Fruit fly (Drosophila melanogaster) whole organism, embryonic: ENCODE data around the gene Gale.
A peak's percentile ranks its signal among the peaks of the same experiment; 100 is the strongest.

Source experiments
- Aef1 ChIP-seq: fragments of 200-800 bp; sonication (Bioruptor generic); IDR thresholded peaks from 3 replicates; pipeline ENCODE4 v1.3.6; 2022; ENCODE audit warnings: missing biosample characterization, missing genetic modification characterization
- Bdp1 ChIP-seq: fragments of 200-800 bp; sonication (Bioruptor generic); optimal IDR thresholded peaks from 3 replicates; lab custom pipeline; 2016; ENCODE audit warnings: missing biosample characterization, missing genetic modification characterization
- BtbVII ChIP-seq: fragments of 200-800 bp; sonication (Bioruptor generic); optimal IDR thresholded peaks from 3 replicates; lab custom pipeline; 2017; ENCODE audit warnings: missing biosample characterization, mild to moderate bottlenecking, missing genetic modification characterization
- CG10462 ChIP-seq: fragments of 200-800 bp; sonication (Bioruptor generic); optimal IDR thresholded peaks from 2 replicates; lab custom pipeline; 2016; ENCODE audit warnings: missing biosample characterization, missing genetic modification characterization
- CG10565 ChIP-seq: fragments of 200-800 bp; sonication (Bioruptor generic); optimal IDR thresholded peaks from 3 replicates; lab custom pipeline; 2016; ENCODE audit warnings: missing biosample characterization, mild to moderate bottlenecking, missing genetic modification characterization
- CG11398 ChIP-seq: fragments of 200-800 bp; sonication (Bioruptor generic); optimal IDR thresholded peaks from 2 replicates; lab custom pipeline; 2016; ENCODE audit warnings: missing biosample characterization, missing genetic modification characterization
- CG11696 ChIP-seq: fragments of 200-800 bp; sonication (Bioruptor generic); IDR thresholded peaks from 2 replicates; pipeline ENCODE4 v1.3.6; 2022; ENCODE audit warnings: missing biosample characterization, missing genetic modification characterization
- CG11723 ChIP-seq: fragments of 200-800 bp; sonication (Bioruptor generic); optimal IDR thresholded peaks from 2 replicates; lab custom pipeline; 2017; ENCODE audit warnings: missing biosample characterization, mild to moderate bottlenecking, missing genetic modification characterization
- CG1233 ChIP-seq: fragments of 200-800 bp; sonication (Bioruptor generic); optimal IDR thresholded peaks from 4 replicates; lab custom pipeline; 2018; ENCODE audit warnings: missing biosample characterization, mild to moderate bottlenecking, missing genetic modification characterization
- CG13424 ChIP-seq: fragments of 200-800 bp; sonication (Bioruptor generic); optimal IDR thresholded peaks from 2 replicates; lab custom pipeline; 2019; ENCODE audit warnings: missing biosample characterization, mild to moderate bottlenecking, missing genetic modification characterization, moderate library complexity
- CG17361 ChIP-seq: fragments of 200-800 bp; sonication (Bioruptor generic); IDR thresholded peaks from 3 replicates; pipeline ENCODE4 v1.3.6; 2022; ENCODE audit warnings: missing biosample characterization, missing genetic modification characterization
- CG17568 ChIP-seq: fragments of 200-800 bp; sonication (Bioruptor generic); optimal IDR thresholded peaks from 2 replicates; lab custom pipeline; 2018; ENCODE audit warnings: missing biosample characterization, mild to moderate bottlenecking, missing genetic modification characterization, moderate library complexity
- CG2199 ChIP-seq: fragments of 200-800 bp; sonication (Bioruptor generic); IDR thresholded peaks from 3 replicates; pipeline ENCODE4 v1.3.6; 2022; ENCODE audit warnings: missing biosample characterization, missing genetic modification characterization
- CG2875 ChIP-seq: fragments of 200-800 bp; sonication (Bioruptor generic); optimal IDR thresholded peaks from 2 replicates; lab custom pipeline; 2017; ENCODE audit warnings: missing biosample characterization, mild to moderate bottlenecking, missing genetic modification characterization, missing genetic modification reagents
- CG30020 ChIP-seq: fragments of 200-800 bp; optimal IDR thresholded peaks from 2 replicates; lab custom pipeline; 2019; ENCODE audit warnings: missing biosample characterization, mild to moderate bottlenecking, missing genetic modification characterization, moderate library complexity
- CG30403 ChIP-seq: fragments of 200-800 bp; sonication (Bioruptor generic); optimal IDR thresholded peaks from 3 replicates; lab custom pipeline; 2016; ENCODE audit warnings: missing biosample characterization, missing genetic modification characterization
- CG31388 ChIP-seq: fragments of 200-800 bp; sonication (Bioruptor generic); optimal IDR thresholded peaks from 2 replicates; lab custom pipeline; 2016; ENCODE audit warnings: missing biosample characterization, missing genetic modification characterization
- CG32767 ChIP-seq: fragments of 200-800 bp; sonication (Bioruptor generic); IDR thresholded peaks from 2 replicates; pipeline ENCODE4 v1.3.6; 2022; ENCODE audit warnings: missing biosample characterization, missing genetic modification characterization
- CG3838 ChIP-seq: fragments of 200-800 bp; sonication (Bioruptor generic); optimal IDR thresholded peaks from 3 replicates; lab custom pipeline; 2016; ENCODE audit warnings: missing biosample characterization, missing genetic modification characterization
- CG42726 ChIP-seq: fragments of 200-800 bp; sonication (Bioruptor generic); IDR thresholded peaks from 2 replicates; pipeline ENCODE4 v1.3.6; 2022; ENCODE audit warnings: missing biosample characterization, missing genetic modification characterization; ENCODE audit not compliant: partially characterized antibody
- CG4360 ChIP-seq: fragments of 200-800 bp; sonication (Bioruptor generic); IDR thresholded peaks from 2 replicates; pipeline ENCODE4 v1.3.6; 2022; ENCODE audit warnings: missing biosample characterization, missing genetic modification characterization
- CG8359 ChIP-seq: fragments of 200-800 bp; sonication (Bioruptor generic); optimal IDR thresholded peaks from 2 replicates; lab custom pipeline; 2017; ENCODE audit warnings: missing biosample characterization, mild to moderate bottlenecking, missing genetic modification characterization, borderline replicate concordance
- CHES-1-like ChIP-seq: fragments of 200-800 bp; sonication (Bioruptor generic); optimal IDR thresholded peaks from 2 replicates; lab custom pipeline; 2016; ENCODE audit warnings: missing biosample characterization, missing genetic modification characterization
- CTCF ChIP-seq: fragments of 200-800 bp; sonication (Bioruptor generic); optimal IDR thresholded peaks from 2 replicates; lab custom pipeline; 2017; ENCODE audit warnings: missing biosample characterization, mild to moderate bottlenecking, missing genetic modification characterization, moderate library complexity
- Dll ChIP-seq: fragments of 200-800 bp; sonication (Bioruptor generic); IDR thresholded peaks from 4 replicates; pipeline ENCODE4 v1.3.6; 2022; ENCODE audit warnings: missing biosample characterization, missing genetic modification characterization; ENCODE audit not compliant: partially characterized antibody
- ERR ChIP-seq: fragments of 200-800 bp; sonication (Bioruptor generic); optimal IDR thresholded peaks from 2 replicates; lab custom pipeline; 2016; ENCODE audit warnings: missing biosample characterization, missing genetic modification characterization
- Fer3 ChIP-seq: fragments of 200-800 bp; sonication (Bioruptor generic); optimal IDR thresholded peaks from 2 replicates; lab custom pipeline; 2018; ENCODE audit warnings: missing biosample characterization, mild to moderate bottlenecking, missing genetic modification characterization, moderate library complexity
- HLH54F ChIP-seq: fragments of 200-800 bp; sonication (Bioruptor generic); optimal IDR thresholded peaks from 3 replicates; lab custom pipeline; 2016; ENCODE audit warnings: missing biosample characterization, missing genetic modification characterization
- Hand ChIP-seq: fragments of 200-800 bp; sonication (Bioruptor generic); optimal IDR thresholded peaks from 2 replicates; lab custom pipeline; 2017; ENCODE audit warnings: mild to moderate bottlenecking, missing biosample characterization, missing genetic modification reagents, missing genetic modification characterization
- Lhr ChIP-seq: fragments of 200-800 bp; sonication (Bioruptor generic); optimal IDR thresholded peaks from 3 replicates; lab custom pipeline; 2017; ENCODE audit warnings: mild to moderate bottlenecking, missing biosample characterization, missing genetic modification reagents, missing genetic modification characterization
- Mad ChIP-seq: fragments of 200-800 bp; sonication (Bioruptor generic); optimal IDR thresholded peaks from 2 replicates; lab custom pipeline; 2016; ENCODE audit warnings: missing biosample characterization, missing genetic modification characterization
- NC2β ChIP-seq: fragments of 200-800 bp; sonication (Bioruptor generic); optimal IDR thresholded peaks from 2 replicates; lab custom pipeline; 2016; ENCODE audit warnings: missing biosample characterization, missing genetic modification characterization
- TFAM ChIP-seq: fragments of 200-800 bp; sonication (Bioruptor generic); optimal IDR thresholded peaks from 2 replicates; lab custom pipeline; 2017; ENCODE audit warnings: missing biosample characterization, missing genetic modification characterization, inconsistent platforms
- aop ChIP-seq: fragments of 200-800 bp; sonication (Bioruptor generic); IDR thresholded peaks from 2 replicates; pipeline ENCODE4 v1.3.6; 2022; ENCODE audit warnings: missing biosample characterization, missing genetic modification characterization
- ato ChIP-seq: fragments of 200-800 bp; sonication (Bioruptor generic); IDR thresholded peaks from 2 replicates; pipeline ENCODE4 v1.3.6; 2022; ENCODE audit warnings: missing biosample characterization, missing genetic modification characterization; ENCODE audit not compliant: partially characterized antibody
- ci ChIP-seq: fragments of 200-800 bp; sonication (Bioruptor generic); IDR thresholded peaks from 3 replicates; pipeline ENCODE4 v1.3.6; 2022; ENCODE audit warnings: missing biosample characterization, missing genetic modification characterization
- eyg ChIP-seq: fragments of 200-800 bp; sonication (Bioruptor generic); optimal IDR thresholded peaks from 3 replicates; lab custom pipeline; 2016; ENCODE audit warnings: missing biosample characterization, missing genetic modification characterization
- jing ChIP-seq: fragments of 200-800 bp; sonication (Bioruptor generic); optimal IDR thresholded peaks from 2 replicates; lab custom pipeline; 2018; ENCODE audit warnings: missing biosample characterization, mild to moderate bottlenecking, missing genetic modification characterization
- kah ChIP-seq: fragments of 200-800 bp; sonication (Bioruptor generic); optimal IDR thresholded peaks from 2 replicates; lab custom pipeline; 2018; ENCODE audit warnings: missing biosample characterization, mild to moderate bottlenecking, missing genetic modification characterization
- lilli ChIP-seq: fragments of 200-800 bp; sonication (Bioruptor generic); optimal IDR thresholded peaks from 3 replicates; lab custom pipeline; 2016; ENCODE audit warnings: missing biosample characterization, missing genetic modification characterization
- nerfin-2 ChIP-seq: fragments of 200-800 bp; sonication (Bioruptor generic); IDR thresholded peaks from 2 replicates; pipeline ENCODE4 v1.3.6; 2022; ENCODE audit warnings: missing biosample characterization, missing genetic modification characterization; ENCODE audit not compliant: partially characterized antibody
- nom ChIP-seq: fragments of 200-800 bp; sonication (Bioruptor generic); optimal IDR thresholded peaks from 2 replicates; lab custom pipeline; 2017; ENCODE audit warnings: missing biosample characterization, missing genetic modification characterization, mild to moderate bottlenecking, moderate library complexity, missing genetic modification reagents
- pros ChIP-seq: fragments of 200-800 bp; sonication (Bioruptor generic); optimal IDR thresholded peaks from 3 replicates; lab custom pipeline; 2019; ENCODE audit warnings: missing biosample characterization, mild to moderate bottlenecking, missing genetic modification characterization, moderate library complexity
- sisA ChIP-seq: fragments of 200-800 bp; sonication (Bioruptor generic); IDR thresholded peaks from 2 replicates; pipeline ENCODE4 v1.3.6; 2022; ENCODE audit warnings: missing biosample characterization, missing genetic modification characterization
- so ChIP-seq: fragments of 200-800 bp; sonication (Bioruptor generic); IDR thresholded peaks from 3 replicates; pipeline ENCODE4 v1.3.6; 2022; ENCODE audit warnings: missing biosample characterization, missing genetic modification characterization
- sr ChIP-seq: fragments of 200-800 bp; sonication (Bioruptor generic); IDR thresholded peaks from 3 replicates; pipeline ENCODE4 v1.3.6; 2022; ENCODE audit warnings: missing biosample characterization, missing genetic modification characterization
- tll ChIP-seq, 2 experiments: fragments of 200-800 bp in 1 of 2; fragments of >200 bp in 1 of 2; sonication (Bioruptor generic) in 1 of 2; optimal IDR thresholded peaks; 2 replicates each; lab custom pipeline; 2017 to 2019; ENCODE audit warnings: missing biosample characterization in 2 of 2, missing genetic modification characterization in 2 of 2, mild to moderate bottlenecking in 1 of 2, moderate library complexity in 1 of 2
- tup ChIP-seq: fragments of 200-800 bp; sonication (Bioruptor generic); optimal IDR thresholded peaks from 2 replicates; lab custom pipeline; 2016; ENCODE audit warnings: missing biosample characterization, mild to moderate bottlenecking, missing genetic modification characterization, moderate library complexity
- vfl ChIP-seq: fragments of 200-800 bp; sonication (Bioruptor generic); optimal IDR thresholded peaks from 2 replicates; lab custom pipeline; 2016; ENCODE audit warnings: missing biosample characterization, missing genetic modification characterization
- yki ChIP-seq: fragments of >200 bp; optimal IDR thresholded peaks from 3 replicates; lab custom pipeline; 2018
- z ChIP-seq: fragments of 200-800 bp; sonication (Bioruptor generic); IDR thresholded peaks from 3 replicates; pipeline ENCODE4 v1.3.6; 2022; ENCODE audit warnings: missing biosample characterization, missing genetic modification characterization

The Gale gene

DNA sequence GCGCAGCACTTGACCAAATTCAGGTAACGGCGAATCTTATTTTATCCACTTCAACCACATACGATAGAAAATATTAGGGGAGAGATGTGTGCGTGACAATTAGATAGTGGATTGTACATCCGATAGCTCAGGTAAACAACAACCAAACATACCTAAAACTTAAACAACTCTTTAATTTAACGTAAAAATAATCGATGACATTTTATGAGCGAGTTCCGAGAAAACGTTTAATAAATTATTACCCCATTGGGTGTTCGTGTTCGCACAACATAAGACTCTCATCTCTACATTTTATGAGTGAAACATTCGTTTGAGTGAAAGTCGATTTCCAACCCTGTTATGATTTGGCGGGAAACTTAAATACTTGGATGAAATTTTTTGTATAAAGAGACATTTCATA is 31.9 kb downstream of the Gale start, which contains the start of gene CG17129 (continued):
- TF ChIP-seq CG17568 (GFP tag; lab: Kevin White, UChicago) (peak; percentile 68), TFAM (GFP tag; lab: Kevin White, UChicago) (no peak), Hand (GFP tag; lab: Kevin White, UChicago) (no peak), CG8359 (GFP tag; lab: Kevin White, UChicago) (no peak), CG4360 (GFP tag; lab: Robert Waterston, UW) (no peak), CG30020 (tag; lab: Kevin White, UChicago) (peak; percentile 52), ato (GFP tag; lab: Robert Waterston, UW) (peak; percentile 68; the same call in 1 of the 2 replicates), CG10462 (GFP tag; lab: Kevin White, UChicago) (peak; percentile 9), Fer3 (peak; percentile 71), sisA (GFP tag; lab: Robert Waterston, UW) (peak; percentile 81), jing (no peak), Dll (GFP tag; lab: Robert Waterston, UW) (peak; percentile 99), so (GFP tag; lab: Robert Waterston, UW) (peak; percentile 54; the same call in 1 of the 3 replicates), CTCF (GFP tag; lab: Kevin White, UChicago) (peak; percentile 12), tll (GFP tag; optimal IDR thresholded peaks at IDR 0.05; lab: Kevin White, UChicago) (no peak), kah (no peak), yki (lab: Kevin White, UChicago) (no peak), z (GFP tag; lab: Robert Waterston, UW) (peak; percentile 97), nerfin-2 (GFP tag; lab: Robert Waterston, UW) (peak; percentile 85), CG11696 (GFP tag; lab: Robert Waterston, UW) (peak; percentile 33; the same call in 1 of the 2 replicates), NC2β (GFP tag; lab: Kevin White, UChicago) (peak; percentile 79), sr (GFP tag; lab: Robert Waterston, UW) (no peak), ci (GFP tag; lab: Robert Waterston, UW) (peak; percentile 87), CG13424 (tag; lab: Kevin White, UChicago) (peak; percentile 78), ERR (GFP tag; lab: Kevin White, UChicago) (peak; percentile 66), CG42726 (peak; percentile 39; the same call in 1 of the 2 replicates), Mad (peak; percentile 56), CG2199 (GFP tag; lab: Robert Waterston, UW) (peak; percentile 15; the same call in 2 of the 3 replicates), CG1233 (GFP tag; lab: Kevin White, UChicago) (peak; percentile 65), CG32767 (GFP tag; lab: Robert Waterston, UW) (0 out of 2 replicates have a peak, but pooled peaks have one; percentile 41), Aef1 (GFP tag; lab: Robert Waterston, UW) (peak; percentile 76), CG31388 (no peak), CG2875 (peak; percentile 27), aop (GFP tag; lab: Robert Waterston, UW) (no peak), CG11398 (GFP tag; lab: Kevin White, UChicago) (peak; percentile 68), CG3838 (peak; percentile 54), CG11723 (GFP tag; lab: Kevin White, UChicago) (peak; percentile 57), lilli (GFP tag; lab: Kevin White, UChicago) (peak; percentile 83), tup (GFP tag; lab: Kevin White, UChicago) (peak; percentile 14), CG17361 (GFP tag; lab: Robert Waterston, UW) (peak; percentile 80), Bdp1 (GFP tag; lab: Kevin White, UChicago) (peak; percentile 54), vfl (GFP tag; lab: Kevin White, UChicago) (peak; percentile 38), CG10565 (GFP tag; lab: Kevin White, UChicago) (no peak), BtbVII (GFP tag; lab: Kevin White, UChicago) (peak; percentile 32), CHES-1-like (GFP tag; lab: Kevin White, UChicago) (peak; percentile 83), pros (GFP tag; lab: Kevin White, UChicago) (peak; percentile 45), CG30403 (peak; percentile 85), nom (GFP tag; lab: Kevin White, UChicago) (no peak), Lhr (GFP tag; lab: Kevin White, UChicago) (peak; percentile 17), eyg (GFP tag; lab: Kevin White, UChicago) (peak; percentile 65), HLH54F (GFP tag; lab: Kevin White, UChicago) (peak; percentile 76)
